Fruit fly (Drosophila melanogaster) whole organism: Measurements from ENCODE around the gene Hrb98DE.

ENCODE experiments used
- CG8478 ChIP-seq: fragments of >200 bp; optimal IDR thresholded peaks from 2 replicates; lab custom pipeline; 2018; ENCODE audit warnings: inconsistent platforms
- Dll ChIP-seq: fragments of >200 bp; optimal IDR thresholded peaks from 2 replicates; lab custom pipeline; 2017
- EcR ChIP-seq, 2 experiments: fragments of >200 bp; optimal IDR thresholded peaks; 2 replicates each; lab custom pipeline; 2017; ENCODE audit warnings: missing biosample characterization in 2 of 2, missing genetic modification characterization in 2 of 2, missing genetic modification reagents in 2 of 2
- psq ChIP-seq: fragments of >200 bp; optimal IDR thresholded peaks from 2 replicates; lab custom pipeline; 2017

- TF ChIP-seq EcR (GFP tag; optimal IDR thresholded peaks at IDR 0.05; lab: Kevin White, UChicago): no peak
- no peak for TF ChIP-seq Dll (lab: Kevin White, UChicago)
- TF ChIP-seq CG8478 (lab: Kevin White, UChicago): no peak
- TF ChIP-seq psq (lab: Kevin White, UChicago): no peak
Measured at dm6 chr3R:28599238-28600127, at the start of gene Hrb98DE, which contains the start of gene Noa36.
